Fruit fly (Drosophila melanogaster) whole organism, embryonic: ENCODE results near the gene Drsl4.

Experiments used
- CG10267 ChIP-seq: fragments of 200-800 bp; sonication (Bioruptor generic); optimal IDR thresholded peaks from 2 replicates; lab custom pipeline; 2018; ENCODE audit warnings: missing biosample characterization, mild to moderate bottlenecking, missing genetic modification characterization, moderate library complexity
- CG10274 ChIP-seq: fragments of 200-800 bp; sonication (Bioruptor generic); optimal IDR thresholded peaks from 3 replicates; lab custom pipeline; 2017; ENCODE audit warnings: missing biosample characterization, mild to moderate bottlenecking, missing genetic modification characterization
- CG10462 ChIP-seq: fragments of 200-800 bp; sonication (Bioruptor generic); optimal IDR thresholded peaks from 2 replicates; lab custom pipeline; 2016; ENCODE audit warnings: missing biosample characterization, missing genetic modification characterization
- CG1233 ChIP-seq: fragments of 200-800 bp; sonication (Bioruptor generic); optimal IDR thresholded peaks from 4 replicates; lab custom pipeline; 2018; ENCODE audit warnings: missing biosample characterization, mild to moderate bottlenecking, missing genetic modification characterization
- CG12391 ChIP-seq: fragments of 200-800 bp; sonication (Bioruptor generic); optimal IDR thresholded peaks from 3 replicates; lab custom pipeline; 2018; ENCODE audit warnings: missing biosample characterization, mild to moderate bottlenecking, missing genetic modification characterization, moderate library complexity
- CG12769 ChIP-seq: fragments of 200-800 bp; sonication (Bioruptor generic); optimal IDR thresholded peaks from 2 replicates; lab custom pipeline; 2019; ENCODE audit warnings: missing biosample characterization, mild to moderate bottlenecking, missing genetic modification characterization, moderate library complexity
- CG15269 ChIP-seq: fragments of 200-800 bp; sonication (Bioruptor generic); optimal IDR thresholded peaks from 2 replicates; lab custom pipeline; 2018; ENCODE audit warnings: missing biosample characterization, mild to moderate bottlenecking, missing genetic modification characterization, moderate library complexity
- CG17385 ChIP-seq: fragments of 200-800 bp; sonication (Bioruptor generic); optimal IDR thresholded peaks from 3 replicates; lab custom pipeline; 2018; ENCODE audit warnings: missing biosample characterization, mild to moderate bottlenecking, missing genetic modification characterization
- CG17829 ChIP-seq: fragments of 200-800 bp; optimal IDR thresholded peaks from 2 replicates; lab custom pipeline; 2019; ENCODE audit warnings: missing biosample characterization, mild to moderate bottlenecking, missing genetic modification characterization, moderate library complexity
- CG18476 ChIP-seq: fragments of 200-800 bp; sonication (Bioruptor generic); optimal IDR thresholded peaks from 2 replicates; lab custom pipeline; 2016; ENCODE audit warnings: missing biosample characterization, mild to moderate bottlenecking, missing genetic modification characterization
- CG18599 ChIP-seq: fragments of 200-800 bp; sonication (Bioruptor generic); optimal IDR thresholded peaks from 3 replicates; lab custom pipeline; 2017; ENCODE audit warnings: missing biosample characterization, missing genetic modification characterization, mild to moderate bottlenecking, moderate library complexity, missing genetic modification reagents
- CG2678 ChIP-seq: fragments of 200-800 bp; sonication (Bioruptor generic); optimal IDR thresholded peaks from 3 replicates; lab custom pipeline; 2019; ENCODE audit warnings: missing biosample characterization, mild to moderate bottlenecking, missing genetic modification characterization, moderate library complexity
- CG30403 ChIP-seq: fragments of 200-800 bp; sonication (Bioruptor generic); optimal IDR thresholded peaks from 3 replicates; lab custom pipeline; 2016; ENCODE audit warnings: missing biosample characterization, missing genetic modification characterization
- CG30431 ChIP-seq: fragments of 200-800 bp; sonication (Bioruptor generic); optimal IDR thresholded peaks from 2 replicates; lab custom pipeline; 2017; ENCODE audit warnings: missing biosample characterization, missing genetic modification characterization
- CG4617 ChIP-seq: fragments of 200-800 bp; sonication (Bioruptor generic); optimal IDR thresholded peaks from 3 replicates; lab custom pipeline; 2016; ENCODE audit warnings: missing biosample characterization, missing genetic modification characterization, borderline replicate concordance
- CG6813 ChIP-seq: fragments of 200-800 bp; sonication (Bioruptor generic); optimal IDR thresholded peaks from 2 replicates; lab custom pipeline; 2017; ENCODE audit warnings: missing biosample characterization, missing genetic modification characterization, mild to moderate bottlenecking, moderate library complexity, missing genetic modification reagents
- CG8765 ChIP-seq: fragments of 200-800 bp; sonication (Bioruptor generic); IDR thresholded peaks from 2 replicates; pipeline ENCODE4 v1.3.6; 2022; ENCODE audit warnings: missing biosample characterization, missing genetic modification characterization
- CG9727 ChIP-seq: fragments of 200-800 bp; sonication (Bioruptor generic); optimal IDR thresholded peaks from 3 replicates; lab custom pipeline; 2017; ENCODE audit warnings: missing biosample characterization, mild to moderate bottlenecking, missing genetic modification characterization
- CoRest ChIP-seq: fragments of 200-800 bp; sonication (Bioruptor generic); optimal IDR thresholded peaks from 3 replicates; lab custom pipeline; 2018; ENCODE audit warnings: missing biosample characterization, mild to moderate bottlenecking, missing genetic modification characterization, moderate library complexity
- D19A ChIP-seq: fragments of 200-800 bp; optimal IDR thresholded peaks from 3 replicates; lab custom pipeline; 2019; ENCODE audit warnings: missing biosample characterization, mild to moderate bottlenecking, missing genetic modification characterization, moderate library complexity
- Dbx ChIP-seq: fragments of 200-800 bp; sonication (Bioruptor generic); IDR thresholded peaks from 3 replicates; pipeline ENCODE4 v1.3.6; 2022; ENCODE audit warnings: missing biosample characterization, missing genetic modification characterization
- Ets97D ChIP-seq: fragments of 200-800 bp; sonication (Bioruptor generic); optimal IDR thresholded peaks from 3 replicates; lab custom pipeline; 2016; ENCODE audit warnings: missing biosample characterization, missing genetic modification characterization
- Gug ChIP-seq: fragments of 200-800 bp; sonication (Bioruptor generic); IDR thresholded peaks from 4 replicates; pipeline ENCODE4 v1.3.6; 2022; ENCODE audit warnings: missing biosample characterization, missing genetic modification characterization
- HLH4C ChIP-seq: fragments of 200-800 bp; sonication (Bioruptor generic); IDR thresholded peaks from 3 replicates; pipeline ENCODE4 v1.3.6; 2022; ENCODE audit warnings: missing biosample characterization, missing genetic modification characterization; ENCODE audit not compliant: partially characterized antibody
- MTF-1 ChIP-seq: fragments of 200-800 bp; sonication (Bioruptor generic); optimal IDR thresholded peaks from 2 replicates; lab custom pipeline; 2018; ENCODE audit warnings: missing biosample characterization, mild to moderate bottlenecking, missing genetic modification characterization, borderline replicate concordance
- Neu2 ChIP-seq: fragments of 200-800 bp; sonication (Bioruptor generic); optimal IDR thresholded peaks from 3 replicates; lab custom pipeline; 2016; ENCODE audit warnings: missing biosample characterization, missing genetic modification characterization, borderline replicate concordance
- NfI ChIP-seq: fragments of 200-800 bp; sonication (Bioruptor generic); optimal IDR thresholded peaks from 3 replicates; lab custom pipeline; 2018; ENCODE audit warnings: missing biosample characterization, mild to moderate bottlenecking, missing genetic modification characterization, moderate library complexity
- Pdp1 ChIP-seq, 2 experiments: fragments of 200-800 bp; sonication (Bioruptor generic); optimal IDR thresholded peaks; 3 replicates each; lab custom pipeline; 2016; ENCODE audit warnings: missing biosample characterization in 2 of 2, missing genetic modification characterization in 2 of 2, mild to moderate bottlenecking in 1 of 2, moderate library complexity in 1 of 2
- Sox100B ChIP-seq: fragments of 200-800 bp; sonication (Bioruptor generic); optimal IDR thresholded peaks from 3 replicates; lab custom pipeline; 2018; ENCODE audit warnings: missing biosample characterization, mild to moderate bottlenecking, missing genetic modification characterization
- TFAM ChIP-seq: fragments of 200-800 bp; sonication (Bioruptor generic); optimal IDR thresholded peaks from 2 replicates; lab custom pipeline; 2017; ENCODE audit warnings: missing biosample characterization, missing genetic modification characterization, inconsistent platforms
- bab2 ChIP-seq: fragments of 200-800 bp; sonication (Bioruptor generic); optimal IDR thresholded peaks from 2 replicates; lab custom pipeline; 2016; ENCODE audit warnings: missing biosample characterization, missing genetic modification characterization
- dysf ChIP-seq: fragments of 200-800 bp; sonication (Bioruptor generic); IDR thresholded peaks from 3 replicates; pipeline ENCODE4 v1.3.6; 2022; ENCODE audit warnings: missing biosample characterization, missing genetic modification characterization
- exex ChIP-seq: fragments of 200-800 bp; sonication (Bioruptor generic); optimal IDR thresholded peaks from 4 replicates; lab custom pipeline; 2018; ENCODE audit warnings: missing biosample characterization, mild to moderate bottlenecking, missing genetic modification characterization, moderate library complexity
- eyg ChIP-seq: fragments of 200-800 bp; sonication (Bioruptor generic); optimal IDR thresholded peaks from 3 replicates; lab custom pipeline; 2016; ENCODE audit warnings: missing biosample characterization, missing genetic modification characterization
- fru ChIP-seq: fragments of >200 bp; optimal IDR thresholded peaks from 2 replicates; lab custom pipeline; 2017
- grn ChIP-seq: fragments of 200-800 bp; sonication (Bioruptor generic); optimal IDR thresholded peaks from 3 replicates; lab custom pipeline; 2017; ENCODE audit warnings: missing biosample characterization, missing genetic modification characterization
- kni ChIP-seq: fragments of 200-800 bp; sonication (Bioruptor generic); optimal IDR thresholded peaks from 3 replicates; lab custom pipeline; 2017; ENCODE audit warnings: mild to moderate bottlenecking, missing biosample characterization, missing genetic modification reagents, missing genetic modification characterization
- odd ChIP-seq: fragments of 200-800 bp; sonication (Bioruptor generic); optimal IDR thresholded peaks from 2 replicates; lab custom pipeline; 2017; ENCODE audit warnings: missing biosample characterization, mild to moderate bottlenecking, missing genetic modification characterization
- onecut ChIP-seq: fragments of 200-800 bp; sonication (Bioruptor generic); IDR thresholded peaks from 2 replicates; pipeline ENCODE4 v1.3.6; 2022; ENCODE audit warnings: missing biosample characterization, missing genetic modification characterization
- p53 ChIP-seq: fragments of 200-800 bp; sonication (Bioruptor generic); optimal IDR thresholded peaks from 2 replicates; lab custom pipeline; 2016; ENCODE audit warnings: missing biosample characterization, missing genetic modification characterization
- pfk ChIP-seq: fragments of 200-800 bp; sonication (Bioruptor generic); optimal IDR thresholded peaks from 2 replicates; lab custom pipeline; 2018; ENCODE audit warnings: missing biosample characterization, mild to moderate bottlenecking, missing genetic modification characterization, moderate library complexity
- ranshi ChIP-seq: fragments of 200-800 bp; sonication (Bioruptor generic); IDR thresholded peaks from 2 replicates; pipeline ENCODE4 v1.3.6; 2022; ENCODE audit warnings: missing biosample characterization, missing genetic modification characterization
- sd ChIP-seq: fragments of 200-800 bp; sonication (Bioruptor generic); optimal IDR thresholded peaks from 3 replicates; lab custom pipeline; 2018; ENCODE audit warnings: missing biosample characterization, mild to moderate bottlenecking, missing genetic modification characterization, moderate library complexity
- sens-2 ChIP-seq: fragments of 200-800 bp; sonication (Bioruptor generic); IDR thresholded peaks from 2 replicates; pipeline ENCODE4 v1.3.6; 2022; ENCODE audit warnings: missing biosample characterization, missing genetic modification characterization
- sug ChIP-seq: fragments of 200-800 bp; optimal IDR thresholded peaks from 2 replicates; lab custom pipeline; 2019; ENCODE audit warnings: missing biosample characterization, mild to moderate bottlenecking, missing genetic modification characterization, moderate library complexity
- tll ChIP-seq, 2 experiments: fragments of 200-800 bp in 1 of 2; fragments of >200 bp in 1 of 2; sonication (Bioruptor generic) in 1 of 2; optimal IDR thresholded peaks; 2 replicates each; lab custom pipeline; 2017 to 2019; ENCODE audit warnings: missing biosample characterization in 2 of 2, missing genetic modification characterization in 2 of 2, mild to moderate bottlenecking in 1 of 2, moderate library complexity in 1 of 2
- wdn ChIP-seq: fragments of 200-800 bp; sonication (Bioruptor generic); IDR thresholded peaks from 2 replicates; pipeline ENCODE4 v1.3.6; 2022; ENCODE audit warnings: missing biosample characterization, missing genetic modification characterization
- wor ChIP-seq: fragments of 200-800 bp; sonication (Bioruptor generic); IDR thresholded peaks from 2 replicates; pipeline ENCODE4 v1.3.6; 2022; ENCODE audit warnings: missing biosample characterization, missing genetic modification characterization

The Drsl4 gene

dm6 chr3L:3350572-3351343 lies 35.3 kb downstream of the Drsl4 start:
- TF ChIP-seq wdn (GFP tag; lab: Robert Waterston, UW) (0 out of 2 replicates have a peak, but pooled peaks have one; percentile 9), eyg (no peak), Gug (GFP tag; lab: Robert Waterston, UW) (no peak), CG10462 (GFP tag; lab: Kevin White, UChicago) (no peak), CG17385 (GFP tag; lab: Kevin White, UChicago) (peak; percentile 22), CG30431 (GFP tag; lab: Kevin White, UChicago) (no peak), D19A (tag; lab: Kevin White, UChicago) (peak; percentile 71), CG10267 (no peak), CG1233 (GFP tag; lab: Kevin White, UChicago) (peak; percentile 1), Sox100B (GFP tag; lab: Kevin White, UChicago) (peak; percentile 10), TFAM (GFP tag; lab: Kevin White, UChicago) (no peak), CG8765 (GFP tag; lab: Robert Waterston, UW) (no peak), Dbx (GFP tag; lab: Robert Waterston, UW) (0 out of 3 replicates have a peak, but pooled peaks have one; percentile 28), Pdp1 (GFP tag; optimal IDR thresholded peaks at IDR 0.05; lab: Kevin White, UChicago) (peak in 1 of 2 experiments; percentile 43), sug (tag; lab: Kevin White, UChicago) (peak; percentile 63), NfI (GFP tag; lab: Kevin White, UChicago) (peak; percentile 6), CG17829 (no peak), Ets97D (GFP tag; lab: Kevin White, UChicago) (no peak), tll (GFP tag; optimal IDR thresholded peaks at IDR 0.05; lab: Kevin White, UChicago) (no peak), Neu2 (GFP tag; lab: Kevin White, UChicago) (no peak), wor (GFP tag; lab: Robert Waterston, UW) (no peak), CG18476 (GFP tag; lab: Kevin White, UChicago) (no peak), CG2678 (tag; lab: Kevin White, UChicago) (peak; percentile 50), CG9727 (peak; percentile 0), grn (GFP tag; lab: Kevin White, UChicago) (peak; percentile 72), pfk (no peak), dysf (GFP tag; lab: Robert Waterston, UW) (peak; percentile 34; the same call in 2 of the 3 replicates), p53 (GFP tag; lab: Kevin White, UChicago) (no peak), exex (peak; percentile 91), bab2 (no peak), odd (GFP tag; lab: Kevin White, UChicago) (peak; percentile 3), onecut (GFP tag; lab: Robert Waterston, UW) (peak; percentile 27; the same call in 1 of the 2 replicates), ranshi (GFP tag; lab: Robert Waterston, UW) (no peak), CG6813 (GFP tag; lab: Kevin White, UChicago) (no peak), fru (no peak), CG4617 (GFP tag; lab: Kevin White, UChicago) (no peak), CG12769 (tag; lab: Kevin White, UChicago) (peak; percentile 10), CoRest (peak; percentile 12), CG12391 (tag; lab: Kevin White, UChicago) (peak; percentile 14), CG10274 (no peak), MTF-1 (no peak), CG30403 (GFP tag; lab: Kevin White, UChicago) (peak; percentile 15), CG18599 (GFP tag; lab: Kevin White, UChicago) (peak; percentile 43), sd (tag; lab: Kevin White, UChicago) (peak; percentile 95), HLH4C (no peak), CG15269 (tag; lab: Kevin White, UChicago) (no peak), sens-2 (GFP tag; lab: Robert Waterston, UW) (peak; percentile 50; the same call in 1 of the 2 replicates), kni (no peak)
